Worm (Caenorhabditis elegans) whole organism, mixed stage, embryonic: ENCODE measurements around the gene vps-2.
A peak's percentile ranks its signal among the peaks of the same experiment; 100 is the strongest.

Source experiments
- M03D4.4 ChIP-seq: sonication (generic microtip); optimal IDR thresholded peaks from 2 replicates; lab custom pipeline; 2017; ENCODE audit warnings: mild to moderate bottlenecking, missing genetic modification characterization, missing compliant biosample characterization
- bed-3 ChIP-seq: fragments of 200-800 bp; sonication (Bioruptor generic); optimal IDR thresholded peaks from 3 replicates; lab custom pipeline; 2018; ENCODE audit warnings: mild to moderate bottlenecking, missing genetic modification characterization, moderate library complexity, missing compliant biosample characterization
- blmp-1 ChIP-seq: fragments of 150-350 bp; optimal IDR thresholded peaks from 2 replicates; lab custom pipeline; 2014; ENCODE audit warnings: missing biosample characterization, missing genetic modification characterization
- ceh-39 ChIP-seq: fragments of 150-350 bp; optimal IDR thresholded peaks from 2 replicates; lab custom pipeline; 2014; ENCODE audit warnings: missing biosample characterization, missing genetic modification characterization
- ceh-43 ChIP-seq: fragments of 200-800 bp; sonication (Bioruptor generic); optimal IDR thresholded peaks from 2 replicates; lab custom pipeline; 2018; ENCODE audit warnings: mild to moderate bottlenecking, missing genetic modification characterization, moderate library complexity, missing compliant biosample characterization
- ceh-83 ChIP-seq: fragments of 200-800 bp; sonication (Bioruptor generic); optimal IDR thresholded peaks from 2 replicates; lab custom pipeline; 2018; ENCODE audit warnings: mild to moderate bottlenecking, missing genetic modification characterization, missing compliant biosample characterization
- ces-1 ChIP-seq: fragments of 150-350 bp; optimal IDR thresholded peaks from 2 replicates; lab custom pipeline; 2014; ENCODE audit warnings: missing biosample characterization, missing genetic modification reagents, missing genetic modification characterization
- cnd-1 ChIP-seq: fragments of 200-800 bp; sonication (Bioruptor generic); optimal IDR thresholded peaks from 2 replicates; lab custom pipeline; 2018; ENCODE audit warnings: mild to moderate bottlenecking, missing genetic modification characterization, missing compliant biosample characterization
- drap-1 ChIP-seq: fragments of 200-800 bp; sonication (Bioruptor generic); optimal IDR thresholded peaks from 3 replicates; lab custom pipeline; 2018; ENCODE audit warnings: mild to moderate bottlenecking, missing genetic modification characterization, missing compliant biosample characterization
- elt-1 ChIP-seq: sonication (generic microtip); optimal IDR thresholded peaks from 2 replicates; lab custom pipeline; 2017; ENCODE audit warnings: missing genetic modification characterization, mild to moderate bottlenecking, missing compliant biosample characterization, antibody characterized with exemption, moderate library complexity, borderline replicate concordance; ENCODE audit not compliant: insufficient read depth
- elt-3 ChIP-seq: fragments of 150-350 bp; optimal IDR thresholded peaks from 2 replicates; lab custom pipeline; 2014; ENCODE audit warnings: missing biosample characterization, missing genetic modification characterization
- flh-1 ChIP-seq: fragments of 200-800 bp; sonication (Bioruptor generic); optimal IDR thresholded peaks from 2 replicates; lab custom pipeline; 2018; ENCODE audit warnings: mild to moderate bottlenecking, missing genetic modification characterization, moderate library complexity, missing compliant biosample characterization
- ham-2 ChIP-seq: fragments of 200-800 bp; sonication (Bioruptor generic); optimal IDR thresholded peaks from 2 replicates; lab custom pipeline; 2018; ENCODE audit warnings: mild to moderate bottlenecking, missing genetic modification characterization, missing compliant biosample characterization
- lin-32 ChIP-seq: fragments of 200-800 bp; sonication (Bioruptor generic); optimal IDR thresholded peaks from 2 replicates; lab custom pipeline; 2018; ENCODE audit warnings: mild to moderate bottlenecking, missing genetic modification characterization, missing compliant biosample characterization
- lsy-2 ChIP-seq: fragments of 150-350 bp; optimal IDR thresholded peaks from 2 replicates; lab custom pipeline; 2014; ENCODE audit warnings: missing biosample characterization, missing genetic modification characterization
- mab-5 ChIP-seq: fragments of 150-350 bp; optimal IDR thresholded peaks from 2 replicates; lab custom pipeline; 2014; ENCODE audit warnings: missing biosample characterization, missing genetic modification characterization
- mep-1 ChIP-seq: fragments of 150-350 bp; optimal IDR thresholded peaks from 2 replicates; lab custom pipeline; 2017; ENCODE audit warnings: missing biosample characterization, missing genetic modification reagents, missing genetic modification characterization, inconsistent platforms
- nhr-12 ChIP-seq: fragments of 150-350 bp; optimal IDR thresholded peaks from 2 replicates; lab custom pipeline; 2014; ENCODE audit warnings: missing biosample characterization, missing genetic modification characterization
- nhr-2 ChIP-seq: fragments of 150-350 bp; optimal IDR thresholded peaks from 2 replicates; lab custom pipeline; 2014; ENCODE audit warnings: missing biosample characterization, missing genetic modification characterization
- nhr-237 ChIP-seq: fragments of 150-350 bp; optimal IDR thresholded peaks from 2 replicates; lab custom pipeline; 2014; ENCODE audit warnings: missing biosample characterization, missing genetic modification characterization
- nhr-28 ChIP-seq: fragments of 150-350 bp; optimal IDR thresholded peaks from 2 replicates; lab custom pipeline; 2014; ENCODE audit warnings: missing biosample characterization, missing genetic modification characterization
- nhr-76 ChIP-seq: sonication (generic microtip); optimal IDR thresholded peaks from 2 replicates; lab custom pipeline; 2017; ENCODE audit warnings: missing biosample characterization, missing genetic modification characterization
- pha-4 ChIP-seq: fragments of 150-350 bp; optimal IDR thresholded peaks from 2 replicates; lab custom pipeline; 2018; ENCODE audit warnings: missing biosample characterization, missing genetic modification reagents, missing genetic modification characterization
- sem-2 ChIP-seq: fragments of 200-800 bp; sonication (Bioruptor generic); optimal IDR thresholded peaks from 2 replicates; lab custom pipeline; 2018; ENCODE audit warnings: mild to moderate bottlenecking, missing genetic modification characterization, missing compliant biosample characterization
- snpc-4 ChIP-seq: fragments of 150-350 bp; optimal IDR thresholded peaks from 2 replicates; lab custom pipeline; 2014; ENCODE audit warnings: missing biosample characterization, missing genetic modification characterization
- sptf-1 ChIP-seq: sonication (generic microtip); optimal IDR thresholded peaks from 2 replicates; lab custom pipeline; 2017; ENCODE audit warnings: mild to moderate bottlenecking, missing genetic modification characterization, moderate library complexity, missing compliant biosample characterization
- unc-120 ChIP-seq: sonication (generic microtip); optimal IDR thresholded peaks from 2 replicates; lab custom pipeline; 2017; ENCODE audit warnings: missing genetic modification characterization, missing compliant biosample characterization; ENCODE audit not compliant: poor library complexity, severe bottlenecking
- unc-39 ChIP-seq: fragments of 150-350 bp; optimal IDR thresholded peaks from 2 replicates; lab custom pipeline; 2014; ENCODE audit warnings: missing biosample characterization, missing genetic modification characterization
- zip-8 ChIP-seq: fragments of 150-350 bp; optimal IDR thresholded peaks from 2 replicates; lab custom pipeline; 2014; ENCODE audit warnings: missing biosample characterization, missing genetic modification characterization
- ztf-11 ChIP-seq: fragments of 150-350 bp; optimal IDR thresholded peaks from 2 replicates; lab custom pipeline; 2014; ENCODE audit warnings: missing biosample characterization, missing genetic modification characterization

The vps-2 gene

ce11 chrII:12768167-12768712 is at the start of gene vps-2, which contains the start of gene tiar-2:
vps-2 (minus strand) TSS chrII:12768217.
tiar-2 (plus strand) TSS chrII:12768686.
- no peak for TF ChIP-seq elt-3 (tag; lab: Kevin White, UChicago)
- peak; percentile 89 for TF ChIP-seq ces-1 (GFP tag; lab: Kevin White, UChicago)
- peak; percentile 55 for TF ChIP-seq nhr-237 (tag; lab: Kevin White, UChicago)
- TF ChIP-seq lsy-2 (tag; lab: Kevin White, UChicago), result peak; percentile 48
- TF ChIP-seq sem-2 (GFP tag; lab: Kevin White, UChicago), result no peak
- no peak for TF ChIP-seq ceh-39 (tag; lab: Kevin White, UChicago)

- TF ChIP-seq flh-1 (GFP tag; lab: Kevin White, UChicago) (no peak), zip-8 (tag; lab: Kevin White, UChicago) (no peak), ceh-83 (GFP tag; lab: Kevin White, UChicago) (no peak), nhr-237 (tag; lab: Kevin White, UChicago) (no peak), snpc-4 (tag; lab: Kevin White, UChicago) (no peak), elt-1 (tag; lab: Kevin White, UChicago) (no peak), nhr-12 (tag; lab: Kevin White, UChicago) (no peak), blmp-1 (tag; lab: Kevin White, UChicago) (no peak), mab-5 (tag; lab: Kevin White, UChicago) (no peak), unc-120 (no peak), nhr-76 (tag; lab: Kevin White, UChicago) (no peak), lin-32 (no peak)
These were observed 48.6 kb upstream of the vps-2 start, which contains the start of gene acl-7 for ce11 chrII:12816412-12817146. acl-7 (minus strand) TSS chrII:12816462.

- TF ChIP-seq zip-8 (tag; lab: Kevin White, UChicago) (no peak), lin-32 (no peak), mep-1 (tag; lab: Kevin White, UChicago) (no peak), M03D4.4 (no peak), nhr-237 (tag; lab: Kevin White, UChicago) (no peak), cnd-1 (tag; lab: Kevin White, UChicago) (no peak), nhr-12 (tag; lab: Kevin White, UChicago) (no peak), bed-3 (no peak), nhr-2 (no peak), nhr-28 (no peak), ceh-39 (tag; lab: Kevin White, UChicago) (no peak), ceh-83 (GFP tag; lab: Kevin White, UChicago) (no peak), elt-3 (tag; lab: Kevin White, UChicago) (no peak), elt-1 (tag; lab: Kevin White, UChicago) (no peak), pha-4 (tag; lab: Kevin White, UChicago) (no peak), sem-2 (GFP tag; lab: Kevin White, UChicago) (no peak)
These were observed 45.2 kb upstream of the vps-2 start for ce11 chrII:12813253-12813652.

- TF ChIP-seq elt-3 (tag; lab: Kevin White, UChicago) (no peak), nhr-12 (tag; lab: Kevin White, UChicago) (no peak), lin-32 (no peak), sptf-1 (tag; lab: Kevin White, UChicago) (no peak), ceh-39 (tag; lab: Kevin White, UChicago) (no peak), bed-3 (no peak), ztf-11 (tag; lab: Kevin White, UChicago) (no peak), pha-4 (tag; lab: Kevin White, UChicago) (no peak), ceh-83 (GFP tag; lab: Kevin White, UChicago) (no peak), lsy-2 (tag; lab: Kevin White, UChicago) (no peak), M03D4.4 (no peak), ham-2 (no peak), snpc-4 (tag; lab: Kevin White, UChicago) (no peak), zip-8 (tag; lab: Kevin White, UChicago) (no peak), unc-120 (no peak), drap-1 (no peak), nhr-76 (tag; lab: Kevin White, UChicago) (no peak), sem-2 (GFP tag; lab: Kevin White, UChicago) (no peak), mep-1 (tag; lab: Kevin White, UChicago) (no peak)
These were observed 42.7 kb upstream of the vps-2 start, which contains the start of gene Y46G5A.20 for ce11 chrII:12810709-12811108. Y46G5A.20 (plus strand) TSS chrII:12811009.

ce11 chrII:12809725-12810124 is 41.7 kb upstream of the vps-2 start:
- TF ChIP-seq lin-32 (no peak), M03D4.4 (no peak), cnd-1 (tag; lab: Kevin White, UChicago) (no peak), nhr-12 (tag; lab: Kevin White, UChicago) (no peak), zip-8 (tag; lab: Kevin White, UChicago) (no peak), ceh-43 (GFP tag; lab: Kevin White, UChicago) (no peak), bed-3 (no peak), sem-2 (GFP tag; lab: Kevin White, UChicago) (no peak), nhr-237 (tag; lab: Kevin White, UChicago) (no peak), ces-1 (GFP tag; lab: Kevin White, UChicago) (no peak), snpc-4 (tag; lab: Kevin White, UChicago) (no peak), elt-1 (tag; lab: Kevin White, UChicago) (no peak), nhr-76 (tag; lab: Kevin White, UChicago) (no peak), blmp-1 (tag; lab: Kevin White, UChicago) (no peak), ceh-39 (tag; lab: Kevin White, UChicago) (no peak), unc-39 (tag; lab: Kevin White, UChicago) (no peak), nhr-2 (no peak), pha-4 (tag; lab: Kevin White, UChicago) (no peak)
